Worm (Caenorhabditis elegans): ENCODE measurements around the gene exos-9.

DNA sequence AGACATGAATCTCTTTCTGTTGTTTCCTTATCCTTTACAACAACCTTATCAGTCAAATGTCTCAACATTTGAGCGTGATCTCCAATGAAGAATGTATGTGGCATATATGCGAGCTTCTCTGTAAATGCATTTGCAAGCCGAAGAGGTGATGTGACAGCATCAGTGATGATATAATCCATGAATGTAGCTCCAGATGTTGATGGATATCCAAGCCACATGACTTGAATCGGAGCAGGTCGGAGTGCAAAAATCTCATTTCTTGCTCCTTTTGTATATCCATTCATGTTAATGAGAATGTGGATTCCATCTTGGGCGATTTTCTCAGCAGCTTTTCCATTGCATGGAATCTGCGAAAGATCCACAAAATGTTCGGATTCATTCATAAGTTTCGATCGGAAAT, 49.7 kb downstream of the exos-9 start:
- no peak for TF ChIP-seq lin-40 (tag; optimal IDR thresholded peaks at IDR 0.05)
- TF ChIP-seq tbx-9 (tag; optimal IDR thresholded peaks at IDR 0.05; ENCODE audit: borderline replicate concordance): no peak
- TF ChIP-seq rpc-1 (optimal IDR thresholded peaks at IDR 0.05): no peak
- no peak for TF ChIP-seq rpc-1 (tag; optimal IDR thresholded peaks at IDR 0.05)
